Fruit fly (Drosophila melanogaster): ENCODE measurements around the gene shep.

shep gene

DNA sequence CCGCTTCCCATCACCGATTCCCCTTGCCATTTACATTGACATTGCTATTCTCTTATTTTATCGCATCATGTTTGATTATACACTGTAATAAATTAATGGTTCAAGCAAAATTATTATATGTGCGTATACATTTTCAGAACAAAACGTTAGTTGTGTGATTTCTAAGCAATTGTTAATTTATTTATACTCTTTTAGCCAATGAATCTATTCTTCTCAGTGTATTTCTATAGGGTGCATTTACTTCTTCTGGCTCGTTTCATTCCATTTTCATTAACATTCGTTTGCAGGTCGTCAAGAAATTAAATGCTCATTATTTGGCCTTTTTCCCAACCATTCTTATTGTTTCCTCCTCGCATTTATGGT is 90.2 kb downstream of the shep start (continued):
- no peak for TF ChIP-seq lov (optimal IDR thresholded peaks at IDR 0.05)
- TF ChIP-seq lov (GFP tag; IDR thresholded peaks at IDR 0.05): peak; percentile 79; the same call in 2 of the 3 replicates
- TF ChIP-seq kay (GFP tag; optimal IDR thresholded peaks at IDR 0.05): no peak
- peak; percentile 61 for TF ChIP-seq CG15269 (tag; optimal IDR thresholded peaks at IDR 0.05)
- TF ChIP-seq CG12391 (tag; optimal IDR thresholded peaks at IDR 0.05): peak; percentile 73
- no peak for TF ChIP-seq Meics (GFP tag; optimal IDR thresholded peaks at IDR 0.05)
- TF ChIP-seq CG10431 (GFP tag; optimal IDR thresholded peaks at IDR 0.05): no peak

DNA sequence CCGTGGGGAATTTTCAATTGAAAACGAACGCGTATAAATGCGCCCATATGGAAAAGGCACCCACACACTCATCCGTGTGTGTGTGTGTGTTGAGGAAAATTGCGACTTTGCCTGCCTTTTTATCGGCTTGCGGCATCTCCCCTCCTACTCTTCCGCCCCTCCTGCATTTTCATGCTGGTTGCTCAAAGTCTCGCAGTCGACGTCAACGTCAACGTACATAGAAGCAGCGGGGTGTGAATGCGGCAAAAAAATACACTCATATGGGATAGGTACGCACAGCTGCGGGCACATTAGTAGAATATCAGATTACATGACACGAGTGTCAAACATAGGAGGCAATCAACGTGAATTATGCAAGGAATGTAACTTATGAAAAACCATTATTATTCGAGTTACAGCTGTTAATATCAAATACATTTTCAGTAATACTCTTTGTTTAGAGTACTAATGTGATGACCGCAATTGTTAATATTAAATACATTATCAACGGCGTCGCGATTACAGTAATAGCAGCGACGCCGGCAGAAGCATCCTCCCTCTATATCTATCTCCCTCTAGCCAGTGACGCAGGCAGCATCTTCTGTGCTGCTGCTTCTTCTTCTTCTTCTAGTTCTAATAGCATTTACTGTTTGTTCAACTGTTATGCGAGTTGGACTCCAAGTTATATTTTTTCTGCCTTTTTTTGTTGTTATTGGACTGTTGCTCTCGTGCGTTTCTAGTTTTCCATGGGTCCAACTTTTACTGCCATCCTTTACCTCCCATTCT is 90.8 kb downstream of the shep start:
- TF ChIP-seq CG34422 (GFP tag; IDR thresholded peaks at IDR 0.05): peak; percentile 90
- TF ChIP-seq exex (tag; optimal IDR thresholded peaks at IDR 0.05): peak; percentile 64
- peak; percentile 46 for TF ChIP-seq Hmx (GFP tag; optimal IDR thresholded peaks at IDR 0.05)
- TF ChIP-seq grn (GFP tag; optimal IDR thresholded peaks at IDR 0.05): peak; percentile 30
- peak; percentile 59 for TF ChIP-seq kah (GFP tag; optimal IDR thresholded peaks at IDR 0.05)
- TF ChIP-seq lov (optimal IDR thresholded peaks at IDR 0.05): no peak
- TF ChIP-seq lov (GFP tag; IDR thresholded peaks at IDR 0.05): peak; percentile 90
- peak; percentile 80 for TF ChIP-seq wor (GFP tag; IDR thresholded peaks at IDR 0.05)
- no peak for TF ChIP-seq CG17912 (GFP tag; optimal IDR thresholded peaks at IDR 0.05)
- TF ChIP-seq ap (GFP tag; IDR thresholded peaks at IDR 0.05): peak; percentile 76
- TF ChIP-seq Sox100B (GFP tag; optimal IDR thresholded peaks at IDR 0.05): peak; percentile 72
- TF ChIP-seq gce (GFP tag; IDR thresholded peaks at IDR 0.05): peak; percentile 80; the same call in 2 of the 3 replicates
- TF ChIP-seq aop (GFP tag; IDR thresholded peaks at IDR 0.05): 0 out of 2 replicates have a peak, but pooled peaks have one; percentile 38
- TF ChIP-seq corto (GFP tag; optimal IDR thresholded peaks at IDR 0.05): peak; percentile 26
- TF ChIP-seq unc-4 (GFP tag; IDR thresholded peaks at IDR 0.05; ENCODE audit: partially characterized antibody): no peak
- TF ChIP-seq CG4707 (GFP tag; optimal IDR thresholded peaks at IDR 0.05): peak; percentile 80
- TF ChIP-seq dpn (GFP tag; optimal IDR thresholded peaks at IDR 0.05): peak; percentile 88 to 90
- TF ChIP-seq CG8359 (GFP tag; optimal IDR thresholded peaks at IDR 0.05; ENCODE audit: borderline replicate concordance): peak; percentile 81
- TF ChIP-seq CG4730 (GFP tag; IDR thresholded peaks at IDR 0.05): peak; percentile 81
- peak; percentile 79 for TF ChIP-seq Bteb2 (GFP tag; optimal IDR thresholded peaks at IDR 0.05)
- TF ChIP-seq z (GFP tag; IDR thresholded peaks at IDR 0.05): peak; percentile 72; the same call in 2 of the 3 replicates
- TF ChIP-seq Med (GFP tag): peak; percentile 97
- peak; percentile 86 for TF ChIP-seq CG10366 (GFP tag; IDR thresholded peaks at IDR 0.05)
- no peak for TF ChIP-seq D (optimal IDR thresholded peaks at IDR 0.05)
- TF ChIP-seq D (GFP tag; optimal IDR thresholded peaks at IDR 0.05): peak; percentile 83
- peak; percentile 39 for TF ChIP-seq Ravus (GFP tag; IDR thresholded peaks at IDR 0.05)
- no peak for TF ChIP-seq BEAF-32 (GFP tag; optimal IDR thresholded peaks at IDR 0.05)
- peak; percentile 56 for TF ChIP-seq CG34376 (GFP tag; optimal IDR thresholded peaks at IDR 0.05)
- peak; percentile 30 for TF ChIP-seq sug (tag; optimal IDR thresholded peaks at IDR 0.05)
- TF ChIP-seq fd64A (GFP tag; optimal IDR thresholded peaks at IDR 0.05): peak; percentile 80
- peak; percentile 86 for TF ChIP-seq CG31441 (GFP tag; IDR thresholded peaks at IDR 0.05)
- peak; percentile 87 for TF ChIP-seq tgo (GFP tag; IDR thresholded peaks at IDR 0.05)
- TF ChIP-seq Nf-YA (GFP tag; IDR thresholded peaks at IDR 0.05): peak; percentile 68
- peak; percentile 50 for TF ChIP-seq Hey (tag; optimal IDR thresholded peaks at IDR 0.05)
- peak; percentile 86 for TF ChIP-seq en (GFP tag; optimal IDR thresholded peaks at IDR 0.05)
- TF ChIP-seq Oli (tag; optimal IDR thresholded peaks at IDR 0.05): peak; percentile 93
- TF ChIP-seq CoRest (tag; optimal IDR thresholded peaks at IDR 0.05): peak; percentile 87
- TF ChIP-seq Adf1 (GFP tag; IDR thresholded peaks at IDR 0.05): peak; percentile 94
- TF ChIP-seq Xbp1 (GFP tag; optimal IDR thresholded peaks at IDR 0.05): peak; percentile 90
- peak; percentile 79 for TF ChIP-seq Jarid2 (GFP tag; optimal IDR thresholded peaks at IDR 0.05)
- TF ChIP-seq CG11247 (GFP tag; IDR thresholded peaks at IDR 0.05): peak; percentile 79
- TF ChIP-seq CG17359 (tag; optimal IDR thresholded peaks at IDR 0.05): peak; percentile 95
- peak; percentile 82 for TF ChIP-seq CG14014 (GFP tag; IDR thresholded peaks at IDR 0.05)

Data from whole organism, embryonic.